Worm (Caenorhabditis elegans) whole organism, L4 larva: ENCODE data around the gene F53H1.3.

Experiments
- ama-1 ChIP-seq: fragments of 150-350 bp; optimal IDR thresholded peaks from 2 replicates; lab custom pipeline; 2014; ENCODE audit warnings: inconsistent platforms, mixed read lengths
- dve-1 ChIP-seq: sonication (generic microtip); optimal IDR thresholded peaks from 2 replicates; lab custom pipeline; 2017; ENCODE audit warnings: antibody characterized with exemption, mild to moderate bottlenecking, missing genetic modification characterization, missing compliant biosample characterization; ENCODE audit not compliant: insufficient read depth
- hif-1 ChIP-seq, 2 experiments: sonication (generic microtip); optimal IDR thresholded peaks; 2 replicates each; lab custom pipeline; 2016 to 2017; ENCODE audit warnings: missing compliant biosample characterization in 2 of 2, missing genetic modification characterization in 2 of 2, missing genetic modification reagents in 2 of 2, missing genotype in 2 of 2, mild to moderate bottlenecking in 1 of 2
- hmg-1.1 ChIP-seq: fragments of 200-800 bp; sonication (Bioruptor generic); IDR thresholded peaks from 2 replicates; pipeline ENCODE4 v1.3.6; 2022; ENCODE audit warnings: missing genetic modification reagents, missing genetic modification characterization, missing compliant biosample characterization
- mep-1 ChIP-seq: fragments of 150-350 bp; sonication (generic microtip); optimal IDR thresholded peaks from 3 replicates; lab custom pipeline; 2014; ENCODE audit warnings: missing biosample characterization, missing genetic modification characterization
- nhr-10 ChIP-seq: fragments of 150-350 bp; optimal IDR thresholded peaks from 2 replicates; lab custom pipeline; 2014; ENCODE audit warnings: missing biosample characterization, missing genetic modification characterization
- nhr-11 ChIP-seq: fragments of 150-350 bp; optimal IDR thresholded peaks from 2 replicates; lab custom pipeline; 2014; ENCODE audit warnings: missing biosample characterization, missing genetic modification characterization
- nhr-111 ChIP-seq: fragments of 200-800 bp; sonication (Bioruptor generic); optimal IDR thresholded peaks from 2 replicates; lab custom pipeline; 2018; ENCODE audit warnings: mild to moderate bottlenecking, missing genetic modification characterization, missing compliant biosample characterization
- tag-97 ChIP-seq: fragments of 200-800 bp; sonication (Bioruptor generic); IDR thresholded peaks from 2 replicates; pipeline ENCODE4 v1.3.6; 2022; ENCODE audit warnings: missing genetic modification characterization, missing compliant biosample characterization
- tra-1 ChIP-seq: fragments of 200-800 bp; sonication (Bioruptor generic); IDR thresholded peaks from 2 replicates; pipeline ENCODE4 v1.3.6; 2022; ENCODE audit warnings: missing genetic modification reagents, missing genetic modification characterization, missing compliant biosample characterization
- zip-11 ChIP-seq: fragments of 200-800 bp; sonication (Bioruptor generic); IDR thresholded peaks from 2 replicates; pipeline ENCODE4 v1.3.6; 2022; ENCODE audit warnings: missing genetic modification characterization, missing compliant biosample characterization

ce11 chrIV:1346981-1347380 lies 18.0 kb downstream of the F53H1.3 start, which contains the start of gene rfc-2:
- TF ChIP-seq nhr-111 (GFP tag; lab: Kevin White, UChicago) (no peak), nhr-10 (tag; lab: Kevin White, UChicago) (no peak), mep-1 (tag; lab: Kevin White, UChicago) (peak; percentile 27), tra-1 (GFP tag; lab: Robert Waterston, UW) (no peak), ama-1 (no peak), zip-11 (GFP tag; lab: Robert Waterston, UW) (no peak), tag-97 (no peak), hif-1 (tag; optimal IDR thresholded peaks at IDR 0.05; lab: Kevin White, UChicago) (peak in 1 of 2 experiments; percentile 67), hmg-1.1 (GFP tag; lab: Robert Waterston, UW) (no peak), dve-1 (tag; lab: Kevin White, UChicago) (no peak), nhr-11 (no peak)
